Fruit fly (Drosophila melanogaster): ENCODE measurements around the gene CG43095.

The CG43095 gene

DNA sequence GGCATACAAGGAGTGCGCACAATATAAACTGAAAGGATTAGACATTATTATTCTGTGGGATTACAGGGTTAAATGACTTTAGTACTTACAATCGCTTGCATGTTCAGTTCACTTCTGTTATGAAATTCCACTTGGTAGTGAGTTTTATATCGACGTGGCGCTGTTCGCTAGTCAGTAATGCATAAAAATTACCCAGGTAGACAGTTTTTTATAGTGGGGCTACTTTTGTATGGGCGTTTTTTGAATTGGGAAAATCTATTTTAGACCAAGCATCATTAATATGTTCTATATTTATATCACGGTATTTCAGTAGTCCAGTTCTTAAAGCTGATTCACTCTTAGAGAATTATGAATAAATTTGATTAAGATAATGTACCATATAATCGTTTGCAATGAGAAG, at the start of gene CG43095:
Gene CG43095 (minus strand): TSS at position 101 of the 400 bp plus-strand sequence.
- no peak for TF ChIP-seq Dll (optimal IDR thresholded peaks at IDR 0.05)
- no peak for TF ChIP-seq CG8478 (optimal IDR thresholded peaks at IDR 0.05)
- no peak for TF ChIP-seq pan (optimal IDR thresholded peaks at IDR 0.05)
- TF ChIP-seq psq (optimal IDR thresholded peaks at IDR 0.05), result no peak
- no peak for TF ChIP-seq usp (GFP tag; optimal IDR thresholded peaks at IDR 0.05)
- TF ChIP-seq EcR (GFP tag; optimal IDR thresholded peaks at IDR 0.05), result no peak

DNA sequence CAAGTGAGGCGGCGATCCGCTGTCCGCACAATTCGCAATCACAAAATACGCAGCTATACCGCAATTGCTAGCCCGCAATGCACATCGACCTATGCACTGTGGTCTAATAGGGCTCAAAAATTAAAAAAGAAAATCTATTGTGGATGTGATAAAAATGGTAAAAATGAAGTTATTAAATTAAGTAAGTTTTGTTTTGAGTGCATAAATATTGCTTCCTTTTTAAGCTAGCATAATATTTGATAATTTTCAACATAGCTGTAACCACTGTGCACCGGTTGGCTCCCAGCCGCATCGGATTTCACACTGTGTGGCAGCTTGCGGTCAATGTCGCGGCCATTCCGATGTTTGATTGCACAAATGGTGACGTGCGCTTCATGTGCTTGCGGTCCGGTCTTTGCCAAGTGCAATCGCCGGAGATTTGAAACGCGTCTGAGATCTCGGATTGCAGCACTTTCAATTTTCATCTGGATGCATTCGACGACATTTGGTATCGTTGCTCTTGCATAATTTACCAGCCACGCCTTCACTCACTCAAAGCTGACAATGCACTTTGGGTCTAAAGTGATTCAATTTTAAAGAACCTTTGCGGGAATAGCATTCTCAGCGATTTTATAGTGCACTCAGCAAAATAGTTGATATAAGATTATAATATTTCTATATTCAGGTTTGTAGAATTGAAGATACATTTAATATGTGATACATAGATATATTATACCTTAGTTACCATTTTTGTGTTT, 45.0 kb upstream of the CG43095 start:
- TF ChIP-seq Dll (optimal IDR thresholded peaks at IDR 0.05), result no peak

DNA sequence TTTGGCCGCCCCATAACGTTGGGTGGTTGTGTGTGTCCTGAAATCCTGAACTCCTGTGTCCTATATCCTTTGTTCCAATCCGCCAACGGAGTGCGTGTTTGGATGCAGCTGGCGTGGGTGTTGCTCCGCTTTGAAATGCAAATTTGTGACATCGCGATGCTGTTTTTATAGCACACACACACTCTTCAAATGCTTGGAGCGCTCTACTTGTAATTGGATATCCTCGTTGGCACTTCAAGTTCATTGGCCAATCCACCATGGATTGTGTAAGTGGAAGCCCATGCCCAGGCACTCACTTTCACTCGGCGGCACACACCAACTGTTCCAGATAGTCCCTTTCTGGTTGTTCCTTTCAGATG, 44.5 kb upstream of the CG43095 start, which contains the start of gene CG13840:
Gene CG13840 (minus strand): TSS at position 101 of the 359 bp plus-strand sequence.
- TF ChIP-seq EcR (GFP tag; optimal IDR thresholded peaks at IDR 0.05) (no peak), pan (optimal IDR thresholded peaks at IDR 0.05) (no peak), psq (optimal IDR thresholded peaks at IDR 0.05) (no peak), usp (GFP tag; optimal IDR thresholded peaks at IDR 0.05) (no peak)

DNA sequence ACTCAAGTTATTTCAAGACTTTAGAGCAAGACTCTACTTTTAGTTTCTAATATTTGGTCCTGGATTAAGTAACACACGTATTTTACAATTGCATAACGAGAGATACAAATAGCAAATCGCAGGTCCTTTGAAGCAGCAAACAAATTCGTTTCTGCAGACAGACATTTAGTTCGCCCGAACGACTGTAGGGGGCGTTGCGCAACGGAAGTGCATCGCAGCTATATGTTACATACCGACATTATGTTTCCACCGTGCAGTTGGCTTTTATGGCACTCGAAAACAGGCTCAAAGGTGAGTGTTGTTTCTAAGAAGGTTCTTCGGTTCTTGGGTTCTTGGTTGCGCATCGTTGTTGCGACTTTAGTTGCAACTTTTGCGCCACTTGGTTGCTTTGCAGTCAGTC, 38.7 kb upstream of the CG43095 start:
- TF ChIP-seq Dll (optimal IDR thresholded peaks at IDR 0.05), result no peak

DNA sequence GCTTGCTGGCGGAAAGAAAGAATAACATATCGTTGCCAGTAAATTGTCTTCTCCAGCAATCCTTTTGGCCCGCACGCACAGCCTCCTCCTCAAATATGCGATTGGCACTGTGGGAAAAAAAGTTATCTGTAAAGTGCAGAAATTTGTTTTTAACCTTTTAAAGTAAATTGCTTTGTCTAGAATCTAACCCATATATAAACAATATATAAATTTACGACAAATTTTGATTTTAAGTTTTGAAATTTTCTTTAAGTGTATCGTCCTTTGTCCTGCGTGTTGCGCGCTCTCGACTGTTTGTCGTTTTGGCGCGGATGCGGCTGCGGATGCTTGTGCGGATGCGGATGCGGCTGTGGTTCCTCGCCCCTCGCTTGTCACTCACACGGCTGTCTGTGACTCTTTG, 35.6 kb upstream of the CG43095 start:
- TF ChIP-seq usp (GFP tag; optimal IDR thresholded peaks at IDR 0.05), result no peak
- no peak for TF ChIP-seq pan (optimal IDR thresholded peaks at IDR 0.05)
- TF ChIP-seq Dll (optimal IDR thresholded peaks at IDR 0.05), result no peak
- no peak for TF ChIP-seq EcR (GFP tag; optimal IDR thresholded peaks at IDR 0.05)
- TF ChIP-seq psq (optimal IDR thresholded peaks at IDR 0.05), result no peak
- TF ChIP-seq CG8478 (optimal IDR thresholded peaks at IDR 0.05), result no peak

DNA sequence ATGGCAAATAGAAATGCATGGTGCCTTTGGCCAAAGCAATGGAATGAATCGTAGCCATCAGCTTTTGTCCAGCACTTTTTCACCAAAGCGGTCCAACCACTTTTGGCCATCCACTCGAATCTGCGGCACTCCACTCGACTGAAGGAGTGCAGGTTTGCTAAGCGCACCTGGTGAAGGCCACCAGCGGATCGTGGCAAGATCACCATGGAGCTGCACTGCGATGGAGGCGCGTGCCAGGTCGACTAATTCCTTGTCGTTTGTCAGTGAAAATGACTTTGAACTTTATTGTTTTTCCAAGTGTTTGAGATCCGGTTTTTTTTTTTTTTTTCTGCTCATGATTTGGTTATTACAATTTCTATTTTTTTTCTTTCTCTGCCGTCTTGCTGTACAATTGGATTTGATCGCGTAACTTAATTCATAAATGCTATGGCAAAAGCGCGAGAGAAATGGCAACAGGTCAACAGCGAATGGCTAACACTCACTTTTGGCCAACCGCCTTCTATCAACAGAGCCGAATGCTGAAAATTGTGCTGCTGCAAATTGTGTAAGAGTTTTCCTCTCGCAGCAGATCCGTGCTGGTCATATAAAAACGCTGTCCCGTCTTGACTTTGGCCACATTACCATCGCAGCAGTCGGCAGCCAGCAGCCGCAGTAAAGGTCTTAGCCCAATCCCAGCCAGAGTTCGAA, 32.2 kb upstream of the CG43095 start, which contains the start of gene CG7031:
Gene CG7031 (plus strand): TSS at position 637 of the 687 bp plus-strand sequence.
- no peak for TF ChIP-seq CG8478 (optimal IDR thresholded peaks at IDR 0.05)
- TF ChIP-seq pan (optimal IDR thresholded peaks at IDR 0.05), result no peak

DNA sequence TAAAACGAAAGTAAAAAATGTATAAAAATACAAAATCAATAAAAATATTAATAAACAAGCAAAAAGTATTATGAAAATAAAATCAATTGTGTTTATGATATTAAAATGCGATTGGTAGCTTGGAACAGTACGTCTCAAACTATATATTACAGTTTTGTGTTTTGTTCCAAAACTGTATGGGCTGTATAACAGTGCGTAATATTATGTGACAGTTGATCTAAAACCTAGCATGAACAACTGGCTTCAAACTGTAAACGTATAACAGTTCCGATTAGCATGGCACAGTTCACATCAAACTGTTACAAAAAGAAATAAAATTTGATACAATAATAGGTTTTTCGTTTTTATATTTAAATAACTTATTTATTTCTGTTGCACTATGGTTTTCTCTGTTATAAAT, 22.4 kb upstream of the CG43095 start:
- TF ChIP-seq usp (GFP tag; optimal IDR thresholded peaks at IDR 0.05), result no peak
- no peak for TF ChIP-seq EcR (GFP tag; optimal IDR thresholded peaks at IDR 0.05)

DNA sequence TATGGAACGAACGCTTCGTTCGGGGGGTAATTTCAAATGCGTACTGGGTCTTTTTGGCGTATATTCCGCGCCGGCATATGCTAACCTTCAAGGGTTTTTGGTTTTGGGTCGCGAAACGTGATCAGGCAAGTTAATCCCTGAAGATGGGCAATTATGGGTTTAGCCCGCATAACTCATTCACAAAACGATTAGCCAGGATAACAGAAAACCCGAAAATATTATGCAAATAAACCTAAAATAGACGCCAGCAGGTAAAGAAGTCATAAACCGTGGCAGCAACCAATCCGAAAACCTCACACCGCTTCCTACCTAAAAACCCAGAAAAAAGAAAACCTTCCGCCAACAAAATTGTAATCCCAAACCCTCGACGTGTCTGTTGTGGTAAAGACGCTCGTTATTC, 17.5 kb upstream of the CG43095 start:
- no peak for TF ChIP-seq Dll (optimal IDR thresholded peaks at IDR 0.05)
- TF ChIP-seq usp (GFP tag; optimal IDR thresholded peaks at IDR 0.05), result no peak
- no peak for TF ChIP-seq CG8478 (optimal IDR thresholded peaks at IDR 0.05)
- no peak for TF ChIP-seq EcR (GFP tag; optimal IDR thresholded peaks at IDR 0.05)
- no peak for TF ChIP-seq pan (optimal IDR thresholded peaks at IDR 0.05)
- TF ChIP-seq psq (optimal IDR thresholded peaks at IDR 0.05), result no peak

DNA sequence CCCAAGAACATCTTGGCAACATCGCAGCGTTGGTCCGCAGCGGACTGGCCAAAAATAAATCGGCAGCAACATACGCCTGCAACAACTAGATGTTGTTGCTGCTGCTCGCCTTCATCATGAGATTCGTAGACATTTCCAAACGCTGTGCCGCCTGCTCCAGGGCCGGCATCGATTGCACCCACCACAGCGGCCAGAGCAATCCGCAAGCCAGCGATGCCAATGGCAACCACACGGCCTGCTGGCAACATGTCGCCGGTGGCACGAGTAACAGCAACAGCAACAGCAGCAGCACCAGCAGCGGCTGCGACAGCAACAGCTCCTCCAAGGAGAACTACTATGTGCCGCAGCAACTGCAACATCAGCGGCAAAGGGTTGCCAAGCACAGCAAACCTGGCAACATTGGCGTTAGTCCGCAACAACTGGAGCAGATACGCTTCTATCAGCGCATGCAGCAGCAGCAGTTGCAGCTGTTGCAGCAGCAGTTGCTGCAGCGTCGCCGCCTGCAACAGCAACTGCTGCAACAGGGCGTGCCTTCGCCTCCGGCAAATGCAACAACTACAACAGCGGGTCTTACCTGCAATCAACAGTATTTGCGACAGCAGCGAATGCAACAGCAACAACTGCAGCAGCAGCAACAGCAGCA, 13.2 kb upstream of the CG43095 start:
- TF ChIP-seq Dll (optimal IDR thresholded peaks at IDR 0.05) (no peak), usp (GFP tag; optimal IDR thresholded peaks at IDR 0.05) (no peak), EcR (GFP tag; optimal IDR thresholded peaks at IDR 0.05) (no peak), psq (optimal IDR thresholded peaks at IDR 0.05) (no peak), CG8478 (optimal IDR thresholded peaks at IDR 0.05) (no peak), pan (optimal IDR thresholded peaks at IDR 0.05) (no peak)

DNA sequence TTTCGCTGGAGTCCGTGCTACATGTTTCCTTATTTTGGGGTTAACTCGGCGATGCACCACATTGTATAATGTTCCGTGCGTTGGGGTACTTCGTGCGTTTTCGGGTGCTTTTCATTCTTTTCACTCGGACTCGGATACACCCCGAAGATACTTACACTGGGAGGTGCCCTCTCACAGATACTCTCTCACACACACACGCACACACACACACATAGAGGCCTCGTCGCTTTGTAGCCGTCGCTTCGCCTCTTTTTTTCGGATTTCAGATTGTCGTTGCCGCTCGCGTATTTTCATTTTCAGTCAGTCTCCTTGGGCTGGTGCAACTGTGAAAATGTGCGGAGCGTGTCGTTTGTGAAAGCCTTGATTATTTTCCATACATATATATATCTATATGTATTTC, 9.8 kb upstream of the CG43095 start:
- TF ChIP-seq Dll (optimal IDR thresholded peaks at IDR 0.05) (no peak), psq (optimal IDR thresholded peaks at IDR 0.05) (no peak), usp (GFP tag; optimal IDR thresholded peaks at IDR 0.05) (no peak), pan (optimal IDR thresholded peaks at IDR 0.05) (no peak), EcR (GFP tag; optimal IDR thresholded peaks at IDR 0.05) (no peak), CG8478 (optimal IDR thresholded peaks at IDR 0.05) (no peak)

DNA sequence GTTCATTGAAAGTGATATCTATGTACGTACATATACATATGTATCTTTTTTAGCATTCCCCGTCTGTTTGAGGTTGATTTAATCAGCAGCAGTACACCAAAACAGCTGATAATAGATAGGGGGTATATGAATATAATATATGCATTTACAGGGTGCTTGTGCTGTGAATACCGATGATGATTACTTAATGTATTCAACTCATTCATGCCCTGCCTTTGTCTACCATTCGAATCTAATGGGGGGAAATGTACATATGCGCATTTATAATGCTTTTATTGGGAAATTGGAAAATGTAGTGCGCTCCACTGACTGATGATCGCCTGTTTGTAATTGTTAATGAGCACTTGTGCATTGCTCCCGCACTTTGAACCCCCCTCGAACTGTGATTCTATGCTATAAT, 8.6 kb upstream of the CG43095 start:
- no peak for TF ChIP-seq EcR (GFP tag; optimal IDR thresholded peaks at IDR 0.05)
- no peak for TF ChIP-seq CG8478 (optimal IDR thresholded peaks at IDR 0.05)
- TF ChIP-seq Dll (optimal IDR thresholded peaks at IDR 0.05), result no peak
- no peak for TF ChIP-seq psq (optimal IDR thresholded peaks at IDR 0.05)
- no peak for TF ChIP-seq pan (optimal IDR thresholded peaks at IDR 0.05)
- TF ChIP-seq usp (GFP tag; optimal IDR thresholded peaks at IDR 0.05), result no peak

DNA sequence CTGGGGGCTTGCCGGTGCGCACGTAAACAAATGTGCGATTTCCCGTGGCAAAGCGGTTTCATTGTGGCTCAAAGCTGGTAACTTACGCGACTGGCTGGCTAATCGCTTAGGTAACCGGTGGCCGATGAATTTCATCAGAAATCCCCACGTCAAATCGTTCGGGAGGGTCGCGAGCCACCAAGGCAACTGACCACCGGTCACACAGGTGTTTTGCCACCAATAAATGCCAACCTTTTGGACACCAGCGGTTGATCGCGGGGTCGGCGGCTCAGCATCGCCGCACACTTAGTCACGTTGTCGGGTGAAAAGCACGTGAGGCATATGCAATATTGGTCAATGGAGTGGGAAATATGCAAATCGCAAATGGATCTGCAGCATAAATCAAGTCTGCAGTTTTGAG, 4.9 kb upstream of the CG43095 start:
- TF ChIP-seq pan (optimal IDR thresholded peaks at IDR 0.05) (no peak), EcR (GFP tag; optimal IDR thresholded peaks at IDR 0.05) (no peak), usp (GFP tag; optimal IDR thresholded peaks at IDR 0.05) (no peak), psq (optimal IDR thresholded peaks at IDR 0.05) (no peak), CG8478 (optimal IDR thresholded peaks at IDR 0.05) (no peak), Dll (optimal IDR thresholded peaks at IDR 0.05) (no peak)

DNA sequence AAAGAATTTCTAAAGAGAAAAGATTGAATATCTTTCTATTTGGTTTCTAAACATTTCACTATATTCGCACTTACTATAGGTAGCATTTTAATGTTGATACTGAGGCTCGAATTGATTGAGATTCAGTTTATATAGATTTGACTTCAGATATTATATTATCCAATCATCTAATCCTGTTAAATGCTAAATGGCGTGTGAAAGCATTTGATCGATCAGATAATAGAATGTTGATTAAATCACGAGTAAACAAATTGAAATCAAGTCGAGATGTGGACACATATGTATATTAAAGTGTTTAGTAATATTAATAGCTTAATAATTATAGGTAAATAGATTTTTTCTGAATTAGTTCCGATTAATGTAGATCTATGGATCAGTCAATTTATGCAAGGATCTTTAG, 683 bp downstream of the CG43095 start, which contains the start of gene CG43094:
Gene CG43094 (minus strand): TSS at position 101 of the 400 bp plus-strand sequence.
- TF ChIP-seq usp (GFP tag; optimal IDR thresholded peaks at IDR 0.05) (no peak), psq (optimal IDR thresholded peaks at IDR 0.05) (no peak), EcR (GFP tag; optimal IDR thresholded peaks at IDR 0.05) (no peak), Dll (optimal IDR thresholded peaks at IDR 0.05) (no peak), pan (optimal IDR thresholded peaks at IDR 0.05) (no peak), CG8478 (optimal IDR thresholded peaks at IDR 0.05) (no peak)
